Fruit fly (Drosophila melanogaster): ENCODE data around the gene CG43051.

Gene CG43051

dm6 chr2L:12474212-12474891, 33.4 kb upstream of the CG43051 start:
- TF ChIP-seq brk (GFP tag; optimal IDR thresholded peaks at IDR 0.05) (no peak), Sp1 (GFP tag; optimal IDR thresholded peaks at IDR 0.05) (peak; percentile 3), Rel (GFP tag; optimal IDR thresholded peaks at IDR 0.05) (no peak), Rel (tag; optimal IDR thresholded peaks at IDR 0.05) (peak; percentile 40), h (GFP tag; optimal IDR thresholded peaks at IDR 0.05) (peak; percentile 5), Hnf4 (GFP tag; optimal IDR thresholded peaks at IDR 0.05) (peak; percentile 13), sage (GFP tag; optimal IDR thresholded peaks at IDR 0.05) (no peak), br (GFP tag; optimal IDR thresholded peaks at IDR 0.05) (peak; percentile 17), pan (optimal IDR thresholded peaks at IDR 0.05) (no peak)

DNA sequence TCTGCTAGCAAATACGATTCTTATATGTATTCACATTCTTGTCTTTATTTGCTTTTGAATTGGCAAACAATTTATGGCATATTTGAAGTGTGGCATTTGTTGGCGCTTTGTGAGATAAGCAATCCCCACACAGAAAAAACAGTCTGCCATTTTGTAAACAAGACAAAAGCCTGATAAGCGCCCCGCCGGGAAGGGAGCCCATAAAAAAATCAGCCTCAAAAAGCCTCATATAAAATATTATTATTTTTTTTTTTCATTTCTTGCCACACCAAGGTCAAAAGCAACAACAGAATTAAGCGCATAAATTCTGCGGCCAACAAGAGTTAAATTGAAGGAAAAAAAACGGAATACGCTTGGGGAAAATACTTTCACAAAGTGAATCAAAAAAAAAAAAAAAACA, 32.4 kb upstream of the CG43051 start:
- no peak for TF ChIP-seq Jra (GFP tag; optimal IDR thresholded peaks at IDR 0.05)
- TF ChIP-seq HLH106 (tag; optimal IDR thresholded peaks at IDR 0.05) = no peak
- no peak for TF ChIP-seq dl (GFP tag; optimal IDR thresholded peaks at IDR 0.05; ENCODE audit: insufficient read depth in 1 of 2, partially characterized antibody in 2 of 2)
- TF ChIP-seq Hr78 (GFP tag; optimal IDR thresholded peaks at IDR 0.05) = no peak
- no peak for TF ChIP-seq GATAd (GFP tag; optimal IDR thresholded peaks at IDR 0.05)
- TF ChIP-seq Myc (optimal IDR thresholded peaks at IDR 0.05) = no peak
- TF ChIP-seq rgr (GFP tag; optimal IDR thresholded peaks at IDR 0.05) = peak; percentile 67
- TF ChIP-seq CrebA (GFP tag; optimal IDR thresholded peaks at IDR 0.05; ENCODE audit: borderline replicate concordance) = peak; percentile 82
- TF ChIP-seq Mio (GFP tag; optimal IDR thresholded peaks at IDR 0.05) = no peak
- no peak for TF ChIP-seq N (GFP tag; optimal IDR thresholded peaks at IDR 0.05)
- no peak for TF ChIP-seq Vsx2 (GFP tag; optimal IDR thresholded peaks at IDR 0.05; ENCODE audit: partially characterized antibody)
- no peak for TF ChIP-seq ey (GFP tag; optimal IDR thresholded peaks at IDR 0.05)
- peak; percentile 35 for TF ChIP-seq fru (GFP tag; optimal IDR thresholded peaks at IDR 0.05)
- peak; percentile 69 for TF ChIP-seq Hnf4 (GFP tag; optimal IDR thresholded peaks at IDR 0.05)
- TF ChIP-seq Dif (GFP tag; optimal IDR thresholded peaks at IDR 0.05; ENCODE audit: partially characterized antibody) = no peak
- peak; percentile 75 for TF ChIP-seq h (GFP tag; optimal IDR thresholded peaks at IDR 0.05)
- no peak for TF ChIP-seq dmrt93B (GFP tag; optimal IDR thresholded peaks at IDR 0.05)
- peak; percentile 71 for TF ChIP-seq Sp1 (GFP tag; optimal IDR thresholded peaks at IDR 0.05)
- no peak for TF ChIP-seq Rel (GFP tag; optimal IDR thresholded peaks at IDR 0.05)
- peak; percentile 79 for TF ChIP-seq Rel (tag; optimal IDR thresholded peaks at IDR 0.05)
- TF ChIP-seq CG9705 (GFP tag; optimal IDR thresholded peaks at IDR 0.05) = peak; percentile 20
- peak; percentile 49 for TF ChIP-seq br (GFP tag; optimal IDR thresholded peaks at IDR 0.05)
- TF ChIP-seq woc (GFP tag; optimal IDR thresholded peaks at IDR 0.05) = no peak
- no peak for TF ChIP-seq pan (optimal IDR thresholded peaks at IDR 0.05)
- no peak for TF ChIP-seq Dfd (GFP tag; optimal IDR thresholded peaks at IDR 0.05)
- no peak for TF ChIP-seq CG32264 (GFP tag; optimal IDR thresholded peaks at IDR 0.05)
- TF ChIP-seq lola (GFP tag; optimal IDR thresholded peaks at IDR 0.05) = no peak
- TF ChIP-seq sv (GFP tag; optimal IDR thresholded peaks at IDR 0.05) = no peak
- TF ChIP-seq psq (GFP tag; optimal IDR thresholded peaks at IDR 0.05) = peak; percentile 43
- peak; percentile 39 to 41 for TF ChIP-seq foxo (GFP tag; optimal IDR thresholded peaks at IDR 0.05)
- TF ChIP-seq tai (GFP tag; optimal IDR thresholded peaks at IDR 0.05) = peak; percentile 35
- peak; percentile 65 for TF ChIP-seq OdsH (GFP tag; optimal IDR thresholded peaks at IDR 0.05)
- TF ChIP-seq sage (GFP tag; optimal IDR thresholded peaks at IDR 0.05) = peak; percentile 64
- no peak for TF ChIP-seq jim (GFP tag; optimal IDR thresholded peaks at IDR 0.05)
- TF ChIP-seq dsf (GFP tag; optimal IDR thresholded peaks at IDR 0.05; ENCODE audit: borderline replicate concordance) = peak; percentile 2
- TF ChIP-seq Abd-B (GFP tag; optimal IDR thresholded peaks at IDR 0.05) = no peak
- TF ChIP-seq usp (GFP tag; optimal IDR thresholded peaks at IDR 0.05) = no peak
- TF ChIP-seq Hr83 (GFP tag; optimal IDR thresholded peaks at IDR 0.05; ENCODE audit: poor library complexity, severe bottlenecking) = peak; percentile 59
- TF ChIP-seq brk (GFP tag; optimal IDR thresholded peaks at IDR 0.05) = peak; percentile 32

Data from whole organism, wandering third instar larva.